Worm (Caenorhabditis elegans) whole organism, L1 larva: ENCODE results near the gene eak-7.

ENCODE experiments used
- ama-1 ChIP-seq: fragments of 150-350 bp; optimal IDR thresholded peaks from 2 replicates; lab custom pipeline; 2014
- fkh-10 ChIP-seq: sonication (generic microtip); optimal IDR thresholded peaks from 2 replicates; lab custom pipeline; 2017; ENCODE audit warnings: missing biosample characterization, missing genetic modification reagents, missing genetic modification characterization
- lin-39 ChIP-seq: fragments of 150-350 bp; optimal IDR thresholded peaks from 2 replicates; lab custom pipeline; 2014; ENCODE audit warnings: missing biosample characterization, missing genetic modification reagents, missing genetic modification characterization

DNA sequence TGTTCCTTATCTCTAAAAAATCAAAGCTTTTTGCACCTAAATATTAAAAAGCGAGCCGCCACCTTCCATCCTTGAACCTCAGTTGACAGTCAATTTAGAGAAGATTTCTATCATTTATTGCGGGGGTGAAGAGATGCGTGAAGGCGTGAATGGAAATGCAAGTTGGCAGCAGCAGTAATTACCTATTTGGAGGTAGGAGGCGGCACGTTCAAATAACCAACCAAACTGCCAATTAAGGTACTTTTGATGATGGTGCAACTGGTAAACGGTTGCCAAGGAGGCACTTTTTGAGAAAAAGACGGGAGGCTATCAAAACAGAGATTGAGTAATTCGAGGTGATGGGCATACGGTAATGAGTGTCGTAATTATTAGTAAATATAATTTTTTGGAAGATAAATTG lies 29.4 kb downstream of the eak-7 start:
- no peak for TF ChIP-seq lin-39 (tag; lab: Kevin White, UChicago)
- TF ChIP-seq ama-1 (lab: Kevin White, UChicago): no peak
- no peak for TF ChIP-seq fkh-10 (GFP tag; lab: Kevin White, UChicago)
